Fruit fly (Drosophila melanogaster): Measurements from ENCODE around the gene CG4661.

Gene CG4661

dm6 chrX:12890826-12891175 lies 33.3 kb upstream of the CG4661 start:
- TF ChIP-seq toe (GFP tag; optimal IDR thresholded peaks at IDR 0.05): no peak
- no peak for TF ChIP-seq Clk (GFP tag; optimal IDR thresholded peaks at IDR 0.05)
- no peak for TF ChIP-seq CG7101 (tag; optimal IDR thresholded peaks at IDR 0.05)
- TF ChIP-seq ovo (GFP tag; optimal IDR thresholded peaks at IDR 0.05): no peak
- no peak for TF ChIP-seq tj (GFP tag; optimal IDR thresholded peaks at IDR 0.05)
- no peak for TF ChIP-seq Mnt (GFP tag; optimal IDR thresholded peaks at IDR 0.05)
- TF ChIP-seq cic (GFP tag; optimal IDR thresholded peaks at IDR 0.05): no peak
- no peak for TF ChIP-seq CG33017 (tag; optimal IDR thresholded peaks at IDR 0.05)
- no peak for TF ChIP-seq cnc (optimal IDR thresholded peaks at IDR 0.05)
- no peak for TF ChIP-seq CG7045 (GFP tag; optimal IDR thresholded peaks at IDR 0.05)
- TF ChIP-seq CG14711 (tag; optimal IDR thresholded peaks at IDR 0.05): no peak
- no peak for TF ChIP-seq Hr96 (GFP tag; optimal IDR thresholded peaks at IDR 0.05)
- no peak for TF ChIP-seq bab1 (GFP tag; optimal IDR thresholded peaks at IDR 0.05)
- TF ChIP-seq Crg-1 (GFP tag; optimal IDR thresholded peaks at IDR 0.05): no peak
- TF ChIP-seq CG12768 (GFP tag; optimal IDR thresholded peaks at IDR 0.05): no peak
- TF ChIP-seq CG5204 (GFP tag; optimal IDR thresholded peaks at IDR 0.05): no peak
- TF ChIP-seq CG1620 (GFP tag; optimal IDR thresholded peaks at IDR 0.05): no peak

DNA sequence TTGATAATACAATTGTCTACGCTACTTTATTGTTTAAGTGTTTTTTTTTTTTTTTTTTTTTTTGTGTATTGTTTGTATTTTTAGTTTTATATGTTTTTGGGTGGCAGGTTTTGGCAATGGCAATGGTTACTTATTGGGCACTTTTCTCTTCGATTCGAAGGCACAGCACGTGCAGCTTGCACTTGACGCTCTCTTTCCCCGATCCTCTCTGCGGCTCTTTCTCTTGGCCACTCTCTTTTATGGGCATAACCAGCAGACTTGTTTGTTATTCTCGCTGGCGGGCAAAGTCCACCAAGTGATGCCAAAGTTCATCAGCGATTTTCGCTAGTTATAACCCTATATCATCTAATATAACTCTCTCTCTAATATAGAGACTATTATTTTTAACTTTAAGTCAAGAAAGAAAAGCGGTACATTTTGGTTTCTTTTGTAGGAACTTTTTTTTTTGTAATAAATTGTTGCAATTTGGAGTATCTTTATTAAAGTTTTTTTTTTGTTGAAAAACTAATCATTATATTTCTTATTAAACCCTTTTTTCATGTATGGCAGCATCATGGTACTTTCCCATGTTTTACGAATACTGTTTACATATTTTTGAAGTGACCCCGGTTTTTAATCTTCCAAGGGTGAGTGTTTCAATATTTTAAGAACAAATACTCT lies 32.8 kb upstream of the CG4661 start:
- TF ChIP-seq kay (GFP tag; ENCODE audit: borderline replicate concordance) (peak; percentile 11), Clk (GFP tag; optimal IDR thresholded peaks at IDR 0.05) (no peak)

- TF ChIP-seq Hr96 (GFP tag; optimal IDR thresholded peaks at IDR 0.05) (no peak), CG1620 (GFP tag; optimal IDR thresholded peaks at IDR 0.05) (no peak), CG33017 (tag; optimal IDR thresholded peaks at IDR 0.05) (no peak), CG7045 (GFP tag; optimal IDR thresholded peaks at IDR 0.05) (no peak), Clk (GFP tag; optimal IDR thresholded peaks at IDR 0.05) (no peak), Crg-1 (GFP tag; optimal IDR thresholded peaks at IDR 0.05) (no peak), toe (GFP tag; optimal IDR thresholded peaks at IDR 0.05) (no peak), cic (GFP tag; optimal IDR thresholded peaks at IDR 0.05) (no peak), CG7101 (tag; optimal IDR thresholded peaks at IDR 0.05) (no peak)
Observed at dm6 chrX:12889075-12889474, 31.6 kb upstream of the CG4661 start.

dm6 chrX:12887549-12887948 lies 30.0 kb upstream of the CG4661 start:
- no peak for TF ChIP-seq Clk (GFP tag; optimal IDR thresholded peaks at IDR 0.05)
- TF ChIP-seq cic (GFP tag; optimal IDR thresholded peaks at IDR 0.05): no peak
- no peak for TF ChIP-seq ovo (GFP tag; optimal IDR thresholded peaks at IDR 0.05)
- TF ChIP-seq CG7045 (GFP tag; optimal IDR thresholded peaks at IDR 0.05): no peak
- TF ChIP-seq Mnt (GFP tag; optimal IDR thresholded peaks at IDR 0.05): no peak

- peak; percentile 67 for TF ChIP-seq kay (GFP tag; ENCODE audit: borderline replicate concordance)
- no peak for TF ChIP-seq Mnt (GFP tag; optimal IDR thresholded peaks at IDR 0.05)
Observed at dm6 chrX:12886543-12886942, 29.0 kb upstream of the CG4661 start.

DNA sequence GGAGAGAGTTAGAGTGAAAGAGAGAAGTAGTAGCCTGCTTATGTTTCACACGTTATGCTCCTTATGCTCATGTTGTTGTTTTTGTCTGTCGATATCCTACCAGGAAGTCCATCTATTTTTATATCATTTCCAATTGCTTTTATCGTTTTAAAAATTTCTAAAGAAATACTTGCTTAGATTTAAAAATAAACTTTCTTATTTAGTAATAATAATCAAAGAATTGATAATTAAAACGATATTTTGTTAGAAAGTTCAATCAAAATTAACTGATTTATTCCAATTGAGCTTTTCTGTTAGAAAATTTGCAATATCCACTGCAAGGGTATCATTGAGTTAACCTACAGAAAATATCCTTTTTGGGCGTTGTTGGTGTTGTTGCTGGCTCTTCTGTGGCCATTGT lies 12.3 kb upstream of the CG4661 start:
- TF ChIP-seq CG7101 (tag; optimal IDR thresholded peaks at IDR 0.05): no peak
- TF ChIP-seq Mnt (GFP tag; optimal IDR thresholded peaks at IDR 0.05): no peak
- no peak for TF ChIP-seq CG11617 (GFP tag; optimal IDR thresholded peaks at IDR 0.05)
- no peak for TF ChIP-seq cic (GFP tag; optimal IDR thresholded peaks at IDR 0.05)
- TF ChIP-seq ovo (GFP tag; optimal IDR thresholded peaks at IDR 0.05): no peak
- TF ChIP-seq CG14711 (tag; optimal IDR thresholded peaks at IDR 0.05): no peak
- no peak for TF ChIP-seq CG1620 (GFP tag; optimal IDR thresholded peaks at IDR 0.05)
- TF ChIP-seq Clk (GFP tag; optimal IDR thresholded peaks at IDR 0.05): no peak
- TF ChIP-seq pad (GFP tag; optimal IDR thresholded peaks at IDR 0.05): no peak
- no peak for TF ChIP-seq CG5204 (GFP tag; optimal IDR thresholded peaks at IDR 0.05)
- no peak for TF ChIP-seq toe (GFP tag; optimal IDR thresholded peaks at IDR 0.05)
- TF ChIP-seq cnc (optimal IDR thresholded peaks at IDR 0.05): no peak
- no peak for TF ChIP-seq bab1 (GFP tag; optimal IDR thresholded peaks at IDR 0.05)
- TF ChIP-seq CG12768 (GFP tag; optimal IDR thresholded peaks at IDR 0.05): no peak
- no peak for TF ChIP-seq kay (GFP tag; ENCODE audit: borderline replicate concordance)
- no peak for TF ChIP-seq Crg-1 (GFP tag; optimal IDR thresholded peaks at IDR 0.05)

- TF ChIP-seq Mnt (GFP tag; optimal IDR thresholded peaks at IDR 0.05) (no peak), kay (GFP tag; ENCODE audit: borderline replicate concordance) (no peak), bab1 (GFP tag; optimal IDR thresholded peaks at IDR 0.05) (no peak), CG1620 (GFP tag; optimal IDR thresholded peaks at IDR 0.05) (no peak), CG7045 (GFP tag; optimal IDR thresholded peaks at IDR 0.05) (no peak), CG11617 (GFP tag; optimal IDR thresholded peaks at IDR 0.05) (no peak), ovo (GFP tag; optimal IDR thresholded peaks at IDR 0.05) (no peak), CG33017 (tag; optimal IDR thresholded peaks at IDR 0.05) (no peak), pad (GFP tag; optimal IDR thresholded peaks at IDR 0.05) (no peak), CG7101 (tag; optimal IDR thresholded peaks at IDR 0.05) (no peak), cic (GFP tag; optimal IDR thresholded peaks at IDR 0.05) (no peak), CG14711 (tag; optimal IDR thresholded peaks at IDR 0.05) (no peak), CG5204 (GFP tag; optimal IDR thresholded peaks at IDR 0.05) (no peak), cnc (optimal IDR thresholded peaks at IDR 0.05) (no peak), tj (GFP tag; optimal IDR thresholded peaks at IDR 0.05) (no peak), Crg-1 (GFP tag; optimal IDR thresholded peaks at IDR 0.05) (no peak), Hr96 (GFP tag; optimal IDR thresholded peaks at IDR 0.05) (no peak), CG12768 (GFP tag; optimal IDR thresholded peaks at IDR 0.05) (no peak), Clk (GFP tag; optimal IDR thresholded peaks at IDR 0.05) (no peak)
Observed at dm6 chrX:12868605-12869004, 11.1 kb upstream of the CG4661 start.

All from whole organism, adult.